Worm (Caenorhabditis elegans): ENCODE data around the gene str-255.

ce11 chrV:2201240-2201639 is 37.6 kb upstream of the str-255 start, which contains the start of gene cyp-32B1:
- TF ChIP-seq unc-39 (tag; optimal IDR thresholded peaks at IDR 0.05), result no peak
- TF ChIP-seq C34F6.9 (tag; optimal IDR thresholded peaks at IDR 0.05), result no peak

All from whole organism, L2 larva.